Fruit fly (Drosophila melanogaster) whole organism, embryonic: ENCODE measurements around the gene CG11342.
A peak's percentile ranks its signal among the peaks of the same experiment; 100 is the strongest.

Experiments used
- Aef1 ChIP-seq: fragments of 200-800 bp; sonication (Bioruptor generic); IDR thresholded peaks from 3 replicates; pipeline ENCODE4 v1.3.6; 2022; ENCODE audit warnings: missing biosample characterization, missing genetic modification characterization
- Bgb ChIP-seq: fragments of 200-800 bp; sonication (Bioruptor generic); IDR thresholded peaks from 2 replicates; pipeline ENCODE4 v1.3.6; 2022; ENCODE audit warnings: missing biosample characterization, missing genetic modification characterization; ENCODE audit not compliant: partially characterized antibody
- CG10543 ChIP-seq: fragments of 200-800 bp; sonication (Bioruptor generic); optimal IDR thresholded peaks from 3 replicates; lab custom pipeline; 2017; ENCODE audit warnings: missing biosample characterization, mild to moderate bottlenecking, missing genetic modification characterization, moderate library complexity
- CG10565 ChIP-seq: fragments of 200-800 bp; sonication (Bioruptor generic); optimal IDR thresholded peaks from 3 replicates; lab custom pipeline; 2016; ENCODE audit warnings: missing biosample characterization, mild to moderate bottlenecking, missing genetic modification characterization
- CG10979 ChIP-seq: fragments of 200-800 bp; sonication (Bioruptor generic); optimal IDR thresholded peaks from 2 replicates; lab custom pipeline; 2018; ENCODE audit warnings: missing biosample characterization, mild to moderate bottlenecking, missing genetic modification characterization, moderate library complexity
- CG11247 ChIP-seq: fragments of 200-800 bp; sonication (Bioruptor generic); IDR thresholded peaks from 2 replicates; pipeline ENCODE4 v1.3.6; 2022; ENCODE audit warnings: missing biosample characterization, missing genetic modification characterization
- CG11398 ChIP-seq: fragments of 200-800 bp; sonication (Bioruptor generic); optimal IDR thresholded peaks from 2 replicates; lab custom pipeline; 2016; ENCODE audit warnings: missing biosample characterization, missing genetic modification characterization
- CG11504 ChIP-seq: fragments of 200-800 bp; sonication (Bioruptor generic); optimal IDR thresholded peaks from 3 replicates; lab custom pipeline; 2019; ENCODE audit warnings: missing biosample characterization, mild to moderate bottlenecking, missing genetic modification characterization, moderate library complexity
- CG11695 ChIP-seq: fragments of 200-800 bp; sonication (Bioruptor generic); IDR thresholded peaks from 3 replicates; pipeline ENCODE4 v1.3.6; 2022; ENCODE audit warnings: missing biosample characterization, missing genetic modification characterization
- CG1233 ChIP-seq: fragments of 200-800 bp; sonication (Bioruptor generic); optimal IDR thresholded peaks from 4 replicates; lab custom pipeline; 2018; ENCODE audit warnings: missing biosample characterization, mild to moderate bottlenecking, missing genetic modification characterization
- CG12744 ChIP-seq: fragments of 200-800 bp; sonication (Bioruptor generic); optimal IDR thresholded peaks from 2 replicates; lab custom pipeline; 2016; ENCODE audit warnings: missing biosample characterization, missing genetic modification characterization
- CG13424 ChIP-seq: fragments of 200-800 bp; sonication (Bioruptor generic); optimal IDR thresholded peaks from 2 replicates; lab custom pipeline; 2019; ENCODE audit warnings: missing biosample characterization, mild to moderate bottlenecking, missing genetic modification characterization, moderate library complexity
- CG16813 ChIP-seq: fragments of 200-800 bp; sonication (Bioruptor generic); IDR thresholded peaks from 3 replicates; pipeline ENCODE4 v1.3.6; 2022; ENCODE audit warnings: missing biosample characterization, missing genetic modification characterization; ENCODE audit not compliant: partially characterized antibody
- CG17186 ChIP-seq: fragments of 200-800 bp; sonication (Bioruptor generic); optimal IDR thresholded peaks from 3 replicates; lab custom pipeline; 2017; ENCODE audit warnings: missing biosample characterization, missing genetic modification reagents, missing genetic modification characterization
- CG17829 ChIP-seq: fragments of 200-800 bp; optimal IDR thresholded peaks from 2 replicates; lab custom pipeline; 2019; ENCODE audit warnings: missing biosample characterization, mild to moderate bottlenecking, missing genetic modification characterization, moderate library complexity
- CG31441 ChIP-seq: fragments of 200-800 bp; sonication (Bioruptor generic); IDR thresholded peaks from 2 replicates; pipeline ENCODE4 v1.3.6; 2022; ENCODE audit warnings: missing biosample characterization, missing genetic modification characterization
- CG3407 ChIP-seq: fragments of 200-800 bp; sonication (Bioruptor generic); optimal IDR thresholded peaks from 2 replicates; lab custom pipeline; 2018; ENCODE audit warnings: missing biosample characterization, mild to moderate bottlenecking, missing genetic modification characterization
- CG34376 ChIP-seq: fragments of 200-800 bp; sonication (Bioruptor generic); optimal IDR thresholded peaks from 2 replicates; lab custom pipeline; 2018; ENCODE audit warnings: missing biosample characterization, mild to moderate bottlenecking, missing genetic modification characterization
- CG4404 ChIP-seq: fragments of 200-800 bp; sonication (Bioruptor generic); IDR thresholded peaks from 2 replicates; pipeline ENCODE4 v1.3.6; 2022; ENCODE audit warnings: missing biosample characterization, missing genetic modification characterization
- CG4854 ChIP-seq: fragments of 200-800 bp; sonication (Bioruptor generic); optimal IDR thresholded peaks from 2 replicates; lab custom pipeline; 2016; ENCODE audit warnings: missing biosample characterization, missing genetic modification characterization, inconsistent platforms
- CG6813 ChIP-seq: fragments of 200-800 bp; sonication (Bioruptor generic); optimal IDR thresholded peaks from 2 replicates; lab custom pipeline; 2017; ENCODE audit warnings: missing biosample characterization, missing genetic modification characterization, mild to moderate bottlenecking, moderate library complexity, missing genetic modification reagents
- CG7372 ChIP-seq: fragments of 200-800 bp; sonication (Bioruptor generic); IDR thresholded peaks from 2 replicates; pipeline ENCODE4 v1.3.6; 2022; ENCODE audit warnings: missing biosample characterization, missing genetic modification characterization
- CG8281 ChIP-seq: fragments of 200-800 bp; sonication (Bioruptor generic); optimal IDR thresholded peaks from 2 replicates; lab custom pipeline; 2018; ENCODE audit warnings: missing biosample characterization, mild to moderate bottlenecking, missing genetic modification characterization, moderate library complexity
- CG9797 ChIP-seq: fragments of 200-800 bp; sonication (Bioruptor generic); optimal IDR thresholded peaks from 3 replicates; lab custom pipeline; 2018; ENCODE audit warnings: missing biosample characterization, mild to moderate bottlenecking, missing genetic modification characterization
- CG9876 ChIP-seq: fragments of 200-800 bp; sonication (Bioruptor generic); optimal IDR thresholded peaks from 2 replicates; lab custom pipeline; 2016; ENCODE audit warnings: missing biosample characterization, missing genetic modification characterization
- Dbx ChIP-seq: fragments of 200-800 bp; sonication (Bioruptor generic); IDR thresholded peaks from 3 replicates; pipeline ENCODE4 v1.3.6; 2022; ENCODE audit warnings: missing biosample characterization, missing genetic modification characterization
- Dip2 ChIP-seq: fragments of 200-800 bp; sonication (Bioruptor generic); IDR thresholded peaks from 2 replicates; pipeline ENCODE4 v1.3.6; 2022; ENCODE audit warnings: missing biosample characterization, missing genetic modification characterization
- Eip74EF ChIP-seq, 2 experiments: fragments of 200-800 bp in 1 of 2; fragments of >200 bp in 1 of 2; sonication (Bioruptor generic) in 1 of 2; optimal IDR thresholded peaks; 2 replicates each; lab custom pipeline; 2017 to 2019; ENCODE audit warnings: missing biosample characterization in 2 of 2, missing genetic modification characterization in 2 of 2, mild to moderate bottlenecking in 1 of 2, moderate library complexity in 1 of 2
- Hr3 ChIP-seq: fragments of 200-800 bp; sonication (Bioruptor generic); optimal IDR thresholded peaks from 3 replicates; lab custom pipeline; 2016; ENCODE audit warnings: missing biosample characterization, missing genetic modification characterization
- Hsf ChIP-seq: fragments of 200-800 bp; sonication (Bioruptor generic); optimal IDR thresholded peaks from 3 replicates; lab custom pipeline; 2016; ENCODE audit warnings: missing biosample characterization, missing genetic modification characterization
- NK7.1 ChIP-seq: fragments of 200-800 bp; sonication (Bioruptor generic); optimal IDR thresholded peaks from 3 replicates; lab custom pipeline; 2016; ENCODE audit warnings: missing biosample characterization, missing genetic modification characterization
- Nf-YB ChIP-seq: fragments of 200-800 bp; sonication (Bioruptor generic); optimal IDR thresholded peaks from 3 replicates; lab custom pipeline; 2019; ENCODE audit warnings: missing biosample characterization, mild to moderate bottlenecking, missing genetic modification characterization, moderate library complexity
- Pdp1 ChIP-seq, 2 experiments: fragments of 200-800 bp; sonication (Bioruptor generic); optimal IDR thresholded peaks; 3 replicates each; lab custom pipeline; 2016; ENCODE audit warnings: missing biosample characterization in 2 of 2, missing genetic modification characterization in 2 of 2, mild to moderate bottlenecking in 1 of 2, moderate library complexity in 1 of 2
- Taf1 ChIP-seq: fragments of 200-800 bp; sonication (Bioruptor generic); IDR thresholded peaks from 2 replicates; pipeline ENCODE4 v1.3.6; 2022; ENCODE audit warnings: missing biosample characterization, missing genetic modification characterization
- Tbp ChIP-seq: fragments of >200 bp; optimal IDR thresholded peaks from 2 replicates; lab custom pipeline; 2018; ENCODE audit warnings: missing biosample characterization, missing genetic modification characterization
- abd-A ChIP-seq: fragments of 200-800 bp; sonication (Bioruptor generic); optimal IDR thresholded peaks from 3 replicates; lab custom pipeline; 2019; ENCODE audit warnings: missing biosample characterization, mild to moderate bottlenecking, missing genetic modification characterization, moderate library complexity
- cad ChIP-seq: fragments of >200 bp; optimal IDR thresholded peaks from 2 replicates; lab custom pipeline; 2017; ENCODE audit warnings: missing biosample characterization, missing genetic modification characterization
- ewg ChIP-seq: fragments of 200-800 bp; sonication (Bioruptor generic); optimal IDR thresholded peaks from 3 replicates; lab custom pipeline; 2017; ENCODE audit warnings: mild to moderate bottlenecking, missing biosample characterization, missing genetic modification reagents, missing genetic modification characterization
- gro ChIP-seq: fragments of 200-800 bp; sonication (Bioruptor generic); optimal IDR thresholded peaks from 2 replicates; lab custom pipeline; 2016; ENCODE audit warnings: missing biosample characterization, missing genetic modification characterization
- jing ChIP-seq: fragments of 200-800 bp; sonication (Bioruptor generic); optimal IDR thresholded peaks from 2 replicates; lab custom pipeline; 2018; ENCODE audit warnings: missing biosample characterization, mild to moderate bottlenecking, missing genetic modification characterization
- knrl ChIP-seq: fragments of 200-800 bp; sonication (Bioruptor generic); IDR thresholded peaks from 3 replicates; pipeline ENCODE4 v1.3.6; 2022; ENCODE audit warnings: missing biosample characterization, missing genetic modification characterization; ENCODE audit not compliant: partially characterized antibody
- nerfin-1 ChIP-seq: fragments of 200-800 bp; sonication (Bioruptor generic); optimal IDR thresholded peaks from 3 replicates; lab custom pipeline; 2019; ENCODE audit warnings: missing biosample characterization, mild to moderate bottlenecking, missing genetic modification characterization, moderate library complexity
- phol ChIP-seq: fragments of 200-800 bp; sonication (Bioruptor generic); optimal IDR thresholded peaks from 3 replicates; lab custom pipeline; 2018; ENCODE audit warnings: missing biosample characterization, mild to moderate bottlenecking, missing genetic modification characterization, moderate library complexity
- rib ChIP-seq: fragments of 200-800 bp; sonication (Bioruptor generic); IDR thresholded peaks from 2 replicates; pipeline ENCODE4 v1.3.6; 2022; ENCODE audit warnings: missing biosample characterization, missing genetic modification characterization
- sens ChIP-seq: fragments of 200-800 bp; sonication (Bioruptor generic); peaks from one replicate; lab custom pipeline; 2016; ENCODE audit warnings: missing biosample characterization, missing genetic modification characterization
- sna ChIP-seq: fragments of 200-800 bp; sonication (Bioruptor generic); IDR thresholded peaks from 2 replicates; pipeline ENCODE4 v1.3.6; 2022; ENCODE audit warnings: missing biosample characterization, missing genetic modification characterization; ENCODE audit not compliant: partially characterized antibody
- tll ChIP-seq, 2 experiments: fragments of 200-800 bp in 1 of 2; fragments of >200 bp in 1 of 2; sonication (Bioruptor generic) in 1 of 2; optimal IDR thresholded peaks; 2 replicates each; lab custom pipeline; 2017 to 2019; ENCODE audit warnings: missing biosample characterization in 2 of 2, missing genetic modification characterization in 2 of 2, mild to moderate bottlenecking in 1 of 2, moderate library complexity in 1 of 2

The CG11342 gene

DNA sequence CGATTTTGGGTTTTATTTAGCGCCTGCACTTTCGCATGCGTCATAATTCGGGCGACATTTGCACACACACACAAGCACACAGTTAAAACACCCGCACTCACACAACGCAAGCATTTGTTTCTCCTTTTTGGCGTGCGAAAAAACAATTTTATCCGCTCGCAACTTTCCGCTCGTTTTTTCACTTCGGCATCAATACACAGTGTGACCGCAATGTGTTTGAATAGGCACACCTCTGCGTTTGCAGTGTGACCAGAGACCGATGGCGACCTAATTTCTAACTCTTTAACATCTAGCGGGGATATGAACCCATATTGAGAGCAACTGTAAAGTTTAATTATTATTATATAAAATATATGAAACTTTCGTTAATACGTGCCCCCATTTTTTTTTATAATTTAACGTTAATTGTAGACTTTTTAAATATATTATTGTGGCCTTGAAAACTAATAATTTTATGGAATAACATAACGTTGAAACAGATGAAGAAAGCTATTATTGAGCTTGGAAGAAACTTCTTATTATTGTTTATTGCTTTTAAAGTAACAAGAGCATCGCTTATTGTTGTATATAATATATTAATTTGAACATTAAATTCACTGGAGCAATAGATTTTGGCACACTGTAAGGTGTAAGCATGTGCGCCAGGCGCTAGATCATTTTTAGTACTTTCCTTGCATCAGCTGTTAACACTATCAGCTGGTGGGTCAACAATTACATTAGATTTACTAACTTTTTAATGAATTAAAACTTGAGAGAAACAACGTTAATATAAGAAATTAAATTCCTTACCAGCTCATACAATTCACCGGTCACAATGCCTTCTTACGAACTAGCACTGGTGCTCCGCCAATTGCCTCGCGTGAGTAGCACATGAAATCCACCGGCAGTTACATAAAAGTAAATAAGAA lies 3.1 kb downstream of the CG11342 start, which contains the start of the genes Cip4 and mRpS6 (continued):
- no peak for TF ChIP-seq CG17186 (GFP tag; lab: Kevin White, UChicago)
- TF ChIP-seq CG10565, result no peak
- TF ChIP-seq Dip2, result no peak
- peak; percentile 72 for TF ChIP-seq CG31441 (GFP tag; lab: Robert Waterston, UW)
- peak; percentile 84 for TF ChIP-seq CG13424 (tag; lab: Kevin White, UChicago)
- no peak for TF ChIP-seq CG10979
- peak; percentile 80 for TF ChIP-seq CG17829 (tag; lab: Kevin White, UChicago)
- peak; percentile 95 for TF ChIP-seq Hr3 (GFP tag; lab: Kevin White, UChicago)
- no peak for TF ChIP-seq nerfin-1 (tag; lab: Kevin White, UChicago)
- TF ChIP-seq CG11398 (GFP tag; lab: Kevin White, UChicago), result no peak
- TF ChIP-seq CG34376, result peak; percentile 47
- TF ChIP-seq CG1233 (GFP tag; lab: Kevin White, UChicago), result peak; percentile 84
- TF ChIP-seq jing (GFP tag; lab: Kevin White, UChicago), result peak; percentile 19
- peak; percentile 83 for TF ChIP-seq CG11247 (GFP tag; lab: Robert Waterston, UW)
- TF ChIP-seq Hsf (GFP tag; lab: Kevin White, UChicago), result peak; percentile 72
- no peak for TF ChIP-seq tll (GFP tag; optimal IDR thresholded peaks at IDR 0.05; lab: Kevin White, UChicago)
- TF ChIP-seq phol, result peak; percentile 33
- peak; percentile 62; the same call in 1 of the 3 replicates for TF ChIP-seq Dbx
- no peak for TF ChIP-seq cad (GFP tag; lab: Kevin White, UChicago)
- TF ChIP-seq CG8281 (tag; lab: Kevin White, UChicago), result peak; percentile 52
- TF ChIP-seq CG9876, result no peak
- peak; percentile 79 for TF ChIP-seq CG9797 (GFP tag; lab: Kevin White, UChicago)
- TF ChIP-seq rib (GFP tag; lab: Robert Waterston, UW), result peak; percentile 53
- TF ChIP-seq CG6813 (GFP tag; lab: Kevin White, UChicago), result no peak
- no peak for TF ChIP-seq Tbp (GFP tag; lab: Kevin White, UChicago)
- peak; percentile 84 for TF ChIP-seq sens (GFP tag; lab: Kevin White, UChicago)
- peak; percentile 85 for TF ChIP-seq CG10543 (GFP tag; lab: Kevin White, UChicago)
- TF ChIP-seq CG3407, result peak; percentile 51
- TF ChIP-seq gro (GFP tag; lab: Kevin White, UChicago), result peak; percentile 59
- TF ChIP-seq CG12744 (GFP tag; lab: Kevin White, UChicago), result peak; percentile 47
- no peak for TF ChIP-seq knrl (GFP tag; lab: Robert Waterston, UW)
- no peak for TF ChIP-seq CG16813
- TF ChIP-seq CG4854 (GFP tag; lab: Kevin White, UChicago), result no peak
- peak; percentile 44; the same call in 1 of the 2 replicates for TF ChIP-seq Bgb
- no peak for TF ChIP-seq CG11504 (tag; lab: Kevin White, UChicago)
- peak; percentile 68 for TF ChIP-seq ewg
- TF ChIP-seq abd-A (tag; lab: Kevin White, UChicago), result peak; percentile 34
- peak; percentile 63 for TF ChIP-seq Taf1
- peak; percentile 54; the same call in 2 of the 3 replicates for TF ChIP-seq Aef1 (GFP tag; lab: Robert Waterston, UW)
- TF ChIP-seq sna (GFP tag; lab: Robert Waterston, UW), result no peak
- peak; percentile 67 for TF ChIP-seq CG7372 (GFP tag; lab: Robert Waterston, UW)
- TF ChIP-seq NK7.1 (GFP tag; lab: Kevin White, UChicago), result no peak
- 0 out of 2 replicates have a peak, but pooled peaks have one; percentile 30 for TF ChIP-seq CG4404 (GFP tag; lab: Robert Waterston, UW)
- peak; percentile 54 to 92 for TF ChIP-seq Pdp1 (GFP tag; optimal IDR thresholded peaks at IDR 0.05; lab: Kevin White, UChicago)
- TF ChIP-seq Nf-YB (GFP tag; lab: Kevin White, UChicago), result peak; percentile 51
- TF ChIP-seq Eip74EF (GFP tag; optimal IDR thresholded peaks at IDR 0.05; lab: Kevin White, UChicago), result no peak
- peak; percentile 79 for TF ChIP-seq CG11695
